Worm (Caenorhabditis elegans) whole organism, late embryonic: ENCODE measurements around the gene repo-1.

Experiments
- C38D4.7 ChIP-seq: fragments of 200-800 bp; sonication (Bioruptor generic); optimal IDR thresholded peaks from 2 replicates; lab custom pipeline; 2018; ENCODE audit warnings: mild to moderate bottlenecking, missing genetic modification characterization, moderate library complexity, missing compliant biosample characterization
- F13H6.1 ChIP-seq: sonication (generic microtip); optimal IDR thresholded peaks from 2 replicates; lab custom pipeline; 2016; ENCODE audit warnings: missing genetic modification characterization, missing compliant biosample characterization
- ceh-14 ChIP-seq: sonication (generic microtip); optimal IDR thresholded peaks from 2 replicates; lab custom pipeline; 2016; ENCODE audit warnings: missing genotype, missing genetic modification characterization, missing compliant biosample characterization
- ceh-34 ChIP-seq: sonication (generic microtip); optimal IDR thresholded peaks from 2 replicates; lab custom pipeline; 2016; ENCODE audit warnings: mild to moderate bottlenecking, missing genetic modification characterization, missing compliant biosample characterization
- fax-1 ChIP-seq: sonication (generic microtip); optimal IDR thresholded peaks from 2 replicates; lab custom pipeline; 2016; ENCODE audit warnings: missing genotype, missing genetic modification characterization, missing compliant biosample characterization
- hlh-30 ChIP-seq: sonication (generic microtip); optimal IDR thresholded peaks from 2 replicates; lab custom pipeline; 2017; ENCODE audit warnings: antibody characterized with exemption, missing genetic modification characterization, missing compliant biosample characterization; ENCODE audit not compliant: insufficient read depth
- ref-2 ChIP-seq: sonication (generic microtip); optimal IDR thresholded peaks from 2 replicates; lab custom pipeline; 2016; ENCODE audit warnings: missing genetic modification characterization, missing compliant biosample characterization

ce11 chrIV:12109743-12110142, 25.5 kb downstream of the repo-1 start:
- TF ChIP-seq ref-2 (tag; lab: Kevin White, UChicago) (no peak), F13H6.1 (no peak), C38D4.7 (GFP tag; lab: Kevin White, UChicago) (no peak), ceh-34 (no peak), ceh-14 (tag; lab: Kevin White, UChicago) (no peak), hlh-30 (no peak), fax-1 (tag; lab: Kevin White, UChicago) (no peak)
